Worm (Caenorhabditis elegans) whole organism, L3 larva: Measurements from ENCODE around the gene T26A5.2.

Experiments used
- R02D3.7 ChIP-seq: fragments of 150-350 bp; optimal IDR thresholded peaks from 2 replicates; lab custom pipeline; 2014; ENCODE audit warnings: missing biosample characterization, missing genetic modification characterization
- ZK546.5 ChIP-seq: sonication (generic microtip); optimal IDR thresholded peaks from 2 replicates; lab custom pipeline; 2017; ENCODE audit warnings: missing biosample characterization, missing genetic modification characterization
- ama-1 ChIP-seq: fragments of 150-350 bp; optimal IDR thresholded peaks from 2 replicates; lab custom pipeline; 2018
- ceh-16 ChIP-seq: sonication (generic microtip); optimal IDR thresholded peaks from 2 replicates; lab custom pipeline; 2017; ENCODE audit warnings: missing biosample characterization, missing genetic modification characterization
- ceh-28 ChIP-seq: fragments of 150-350 bp; optimal IDR thresholded peaks from 2 replicates; lab custom pipeline; 2014; ENCODE audit warnings: missing biosample characterization, missing genetic modification reagents, missing genetic modification characterization
- ceh-82 ChIP-seq: fragments of 150-350 bp; optimal IDR thresholded peaks from 2 replicates; lab custom pipeline; 2014; ENCODE audit warnings: missing biosample characterization, missing genetic modification characterization
- ceh-9 ChIP-seq: sonication (generic microtip); optimal IDR thresholded peaks from 2 replicates; lab custom pipeline; 2018; ENCODE audit warnings: missing biosample characterization, missing genetic modification characterization
- daf-12 ChIP-seq: fragments of 150-350 bp; optimal IDR thresholded peaks from 2 replicates; lab custom pipeline; 2014; ENCODE audit warnings: missing biosample characterization, missing genetic modification reagents, missing genetic modification characterization
- egl-27 ChIP-seq: sonication (generic microtip); optimal IDR thresholded peaks from 4 replicates; lab custom pipeline; 2017; ENCODE audit warnings: missing biosample characterization, missing genetic modification reagents, missing genetic modification characterization
- egl-5 ChIP-seq: fragments of 150-350 bp; optimal IDR thresholded peaks from 2 replicates; lab custom pipeline; 2017; ENCODE audit warnings: missing biosample characterization, missing genetic modification reagents, missing genetic modification characterization, inconsistent platforms
- elt-1 ChIP-seq: fragments of 150-350 bp; optimal IDR thresholded peaks from 2 replicates; lab custom pipeline; 2014; ENCODE audit warnings: missing biosample characterization, missing genetic modification characterization
- elt-2 ChIP-seq: sonication (generic microtip); optimal IDR thresholded peaks from 2 replicates; lab custom pipeline; 2016; ENCODE audit warnings: missing genetic modification reagents, mild to moderate bottlenecking, missing genetic modification characterization, missing compliant biosample characterization
- elt-3 ChIP-seq, 3 experiments: fragments of 150-350 bp in 1 of 3; sonication (generic microtip) in 2 of 3; optimal IDR thresholded peaks; 2 replicates in 2 of 3; 4 replicates in 1 of 3; lab custom pipeline; 2014 to 2017; ENCODE audit warnings: missing biosample characterization in 3 of 3, missing genetic modification characterization in 3 of 3
- eor-1 ChIP-seq, 2 experiments: fragments of 150-350 bp; optimal IDR thresholded peaks; 2 replicates each; lab custom pipeline; 2014 to 2018; ENCODE audit warnings: missing biosample characterization in 2 of 2, missing genetic modification characterization in 2 of 2
- fkh-10 ChIP-seq: sonication (generic microtip); optimal IDR thresholded peaks from 2 replicates; lab custom pipeline; 2017; ENCODE audit warnings: missing biosample characterization, missing genetic modification reagents, missing genetic modification characterization
- fkh-2 ChIP-seq: fragments of 150-350 bp; optimal IDR thresholded peaks from 2 replicates; lab custom pipeline; 2014; ENCODE audit warnings: missing biosample characterization, missing genetic modification reagents, missing genetic modification characterization
- hmg-11 ChIP-seq: sonication (generic microtip); optimal IDR thresholded peaks from 2 replicates; lab custom pipeline; 2016; ENCODE audit warnings: missing genetic modification characterization, missing compliant biosample characterization
- jun-1 ChIP-seq: fragments of 150-350 bp; optimal IDR thresholded peaks from 2 replicates; lab custom pipeline; 2014; ENCODE audit warnings: missing biosample characterization, missing genetic modification reagents, missing genetic modification characterization
- lin-39 ChIP-seq: fragments of 150-350 bp; optimal IDR thresholded peaks from 2 replicates; lab custom pipeline; 2018; ENCODE audit warnings: missing biosample characterization, missing genetic modification reagents, missing genetic modification characterization
- lsy-12 ChIP-seq: sonication (generic microtip); optimal IDR thresholded peaks from 2 replicates; lab custom pipeline; 2016; ENCODE audit warnings: mild to moderate bottlenecking, missing genetic modification characterization, missing compliant biosample characterization
- mml-1 ChIP-seq: fragments of 150-350 bp; sonication (generic microtip); optimal IDR thresholded peaks from 3 replicates; lab custom pipeline; 2014; ENCODE audit warnings: missing biosample characterization, missing genetic modification characterization
- nfya-1 ChIP-seq: sonication (generic microtip); optimal IDR thresholded peaks from 2 replicates; lab custom pipeline; 2017; ENCODE audit warnings: missing genetic modification characterization, mild to moderate bottlenecking, missing compliant biosample characterization, antibody characterized with exemption, moderate library complexity; ENCODE audit not compliant: insufficient read depth
- nhr-11 ChIP-seq: fragments of 150-350 bp; optimal IDR thresholded peaks from 2 replicates; lab custom pipeline; 2014; ENCODE audit warnings: missing biosample characterization, missing genetic modification characterization
- nhr-12 ChIP-seq: fragments of 150-350 bp; optimal IDR thresholded peaks from 2 replicates; lab custom pipeline; 2014; ENCODE audit warnings: missing biosample characterization, missing genetic modification characterization
- nhr-23 ChIP-seq: fragments of 150-350 bp; optimal IDR thresholded peaks from 2 replicates; lab custom pipeline; 2014; ENCODE audit warnings: missing biosample characterization, missing genetic modification reagents, missing genetic modification characterization
- nhr-237 ChIP-seq: fragments of 150-350 bp; optimal IDR thresholded peaks from 2 replicates; lab custom pipeline; 2014; ENCODE audit warnings: missing biosample characterization, missing genetic modification characterization
- nhr-25 ChIP-seq: sonication (generic microtip); optimal IDR thresholded peaks from 2 replicates; lab custom pipeline; 2017; ENCODE audit warnings: missing biosample characterization, missing genetic modification characterization
- nhr-28 ChIP-seq: fragments of 150-350 bp; optimal IDR thresholded peaks from 2 replicates; lab custom pipeline; 2014; ENCODE audit warnings: missing biosample characterization, missing genetic modification characterization
- nhr-43 ChIP-seq: sonication (generic microtip); optimal IDR thresholded peaks from 2 replicates; lab custom pipeline; 2016; ENCODE audit warnings: mild to moderate bottlenecking, missing genetic modification characterization, missing compliant biosample characterization; ENCODE audit not compliant: poor library complexity, severe bottlenecking
- nhr-67 ChIP-seq: fragments of 150-350 bp; optimal IDR thresholded peaks from 2 replicates; lab custom pipeline; 2014; ENCODE audit warnings: missing biosample characterization, missing genetic modification characterization
- nhr-76 ChIP-seq: fragments of 150-350 bp; sonication (generic microtip); optimal IDR thresholded peaks from 5 replicates; lab custom pipeline; 2014; ENCODE audit warnings: missing biosample characterization, missing genetic modification characterization
- nhr-77 ChIP-seq: fragments of 150-350 bp; optimal IDR thresholded peaks from 2 replicates; lab custom pipeline; 2014; ENCODE audit warnings: missing biosample characterization, missing genetic modification characterization
- pha-4 ChIP-seq: fragments of 150-350 bp; optimal IDR thresholded peaks from 2 replicates; lab custom pipeline; 2014; ENCODE audit warnings: missing biosample characterization, missing genetic modification reagents, missing genetic modification characterization
- pqm-1 ChIP-seq: fragments of 150-350 bp; optimal IDR thresholded peaks from 2 replicates; lab custom pipeline; 2017; ENCODE audit warnings: missing biosample characterization, missing genetic modification characterization, inconsistent platforms
- sea-2 ChIP-seq: fragments of 150-350 bp; sonication (generic microtip); optimal IDR thresholded peaks from 4 replicates; lab custom pipeline; 2014; ENCODE audit warnings: missing biosample characterization, missing genetic modification reagents, missing genetic modification characterization
- skn-1 ChIP-seq: fragments of 150-350 bp; optimal IDR thresholded peaks from 2 replicates; lab custom pipeline; 2014; ENCODE audit warnings: missing biosample characterization, missing genetic modification characterization
- snpc-4 ChIP-seq: fragments of 150-350 bp; optimal IDR thresholded peaks from 2 replicates; lab custom pipeline; 2014; ENCODE audit warnings: missing biosample characterization, missing genetic modification characterization
- tbx-2 ChIP-seq: sonication (generic microtip); optimal IDR thresholded peaks from 2 replicates; lab custom pipeline; 2016; ENCODE audit warnings: mild to moderate bottlenecking, missing genetic modification characterization, missing compliant biosample characterization
- unc-39 ChIP-seq: sonication (generic microtip); optimal IDR thresholded peaks from 4 replicates; lab custom pipeline; 2017; ENCODE audit warnings: missing biosample characterization, missing genetic modification characterization
- zag-1 ChIP-seq: fragments of 150-350 bp; optimal IDR thresholded peaks from 2 replicates; lab custom pipeline; 2014; ENCODE audit warnings: missing biosample characterization, missing genetic modification characterization
- ztf-11 ChIP-seq: fragments of 150-350 bp; optimal IDR thresholded peaks from 2 replicates; lab custom pipeline; 2014; ENCODE audit warnings: missing biosample characterization, missing genetic modification characterization

T26A5.2 gene

ce11 chrIII:6449854-6450253 lies 17.3 kb upstream of the T26A5.2 start:
- TF ChIP-seq nhr-67 (tag; lab: Kevin White, UChicago), result no peak
- no peak for TF ChIP-seq tbx-2 (tag; lab: Kevin White, UChicago)
- no peak for TF ChIP-seq nhr-12 (tag; lab: Kevin White, UChicago)
- no peak for TF ChIP-seq ama-1 (lab: Kevin White, UChicago)
- TF ChIP-seq fkh-2 (tag; lab: Kevin White, UChicago), result no peak

- no peak for TF ChIP-seq elt-2 (tag; lab: Kevin White, UChicago)
- no peak for TF ChIP-seq nhr-23 (tag; lab: Kevin White, UChicago)
- no peak for TF ChIP-seq nhr-11
- TF ChIP-seq ZK546.5, result no peak
- no peak for TF ChIP-seq ceh-82
- no peak for TF ChIP-seq nfya-1 (tag; lab: Kevin White, UChicago)
- TF ChIP-seq nhr-25 (tag; lab: Kevin White, UChicago), result no peak
- TF ChIP-seq elt-3 (tag; optimal IDR thresholded peaks at IDR 0.05; lab: Kevin White, UChicago), result no peak
- no peak for TF ChIP-seq ceh-28
- TF ChIP-seq zag-1, result no peak
- no peak for TF ChIP-seq nhr-67 (tag; lab: Kevin White, UChicago)
- no peak for TF ChIP-seq daf-12 (tag; lab: Kevin White, UChicago)
- TF ChIP-seq nhr-77, result no peak
- no peak for TF ChIP-seq jun-1 (tag; lab: Kevin White, UChicago)
- no peak for TF ChIP-seq sea-2 (GFP tag; lab: Kevin White, UChicago)
- no peak for TF ChIP-seq ceh-16 (tag; lab: Kevin White, UChicago)
- TF ChIP-seq nhr-237, result no peak
- no peak for TF ChIP-seq fkh-2 (tag; lab: Kevin White, UChicago)
- TF ChIP-seq nhr-12 (tag; lab: Kevin White, UChicago), result no peak
These were observed 16.5 kb upstream of the T26A5.2 start, which contains the start of gene T26A5.6 for ce11 chrIII:6450596-6450995. Gene T26A5.6, minus strand, starts transcription at chrIII:6450696.

- TF ChIP-seq egl-5 (tag; lab: Kevin White, UChicago), result no peak
- no peak for TF ChIP-seq nhr-12 (tag; lab: Kevin White, UChicago)
- no peak for TF ChIP-seq elt-1 (tag; lab: Kevin White, UChicago)
These were observed 14.8 kb upstream of the T26A5.2 start, which contains the start of gene set-1 for ce11 chrIII:6452278-6452677. Gene set-1, minus strand, starts transcription at chrIII:6452378.

ce11 chrIII:6452683-6453082 lies 14.4 kb upstream of the T26A5.2 start:
- peak; percentile 8 for TF ChIP-seq ama-1 (lab: Kevin White, UChicago)
- TF ChIP-seq nhr-43, result no peak
- TF ChIP-seq ztf-11 (tag; lab: Kevin White, UChicago), result no peak
- TF ChIP-seq nhr-76, result no peak
- peak; percentile 37 for TF ChIP-seq pha-4 (tag; lab: Kevin White, UChicago)
- TF ChIP-seq lsy-12, result no peak
- no peak for TF ChIP-seq nhr-23 (tag; lab: Kevin White, UChicago)
- TF ChIP-seq nfya-1 (tag; lab: Kevin White, UChicago), result peak; percentile 39

ce11 chrIII:6453665-6454064 lies 13.4 kb upstream of the T26A5.2 start:
- TF ChIP-seq nhr-76 (no peak), zag-1 (no peak), mml-1 (no peak), skn-1 (tag; lab: Kevin White, UChicago) (no peak), fkh-10 (GFP tag; lab: Kevin White, UChicago) (no peak), eor-1 (tag; optimal IDR thresholded peaks at IDR 0.05; lab: Kevin White, UChicago) (no peak), unc-39 (tag; lab: Kevin White, UChicago) (no peak), nhr-23 (tag; lab: Kevin White, UChicago) (peak; percentile 90), R02D3.7 (tag; lab: Kevin White, UChicago) (peak; percentile 64), ztf-11 (tag; lab: Kevin White, UChicago) (no peak), ceh-9 (tag; lab: Kevin White, UChicago) (no peak), ceh-82 (peak; percentile 0), fkh-2 (tag; lab: Kevin White, UChicago) (no peak), nhr-11 (peak; percentile 29), snpc-4 (tag; lab: Kevin White, UChicago) (peak; percentile 88), daf-12 (tag; lab: Kevin White, UChicago) (no peak), ama-1 (lab: Kevin White, UChicago) (peak; percentile 32), nhr-77 (no peak), elt-3 (tag; optimal IDR thresholded peaks at IDR 0.05; lab: Kevin White, UChicago) (no peak), jun-1 (tag; lab: Kevin White, UChicago) (peak; percentile 63), nhr-12 (tag; lab: Kevin White, UChicago) (no peak), nfya-1 (tag; lab: Kevin White, UChicago) (peak; percentile 81), hmg-11 (tag; lab: Kevin White, UChicago) (peak; percentile 94), nhr-28 (tag; lab: Kevin White, UChicago) (no peak), tbx-2 (tag; lab: Kevin White, UChicago) (peak; percentile 20), egl-27 (tag; lab: Kevin White, UChicago) (peak; percentile 60), ceh-16 (tag; lab: Kevin White, UChicago) (no peak), lsy-12 (peak; percentile 69), nhr-237 (no peak), sea-2 (GFP tag; lab: Kevin White, UChicago) (no peak), egl-5 (tag; lab: Kevin White, UChicago) (peak; percentile 8), pqm-1 (peak; percentile 82), elt-1 (tag; lab: Kevin White, UChicago) (no peak), ceh-28 (peak; percentile 27), nhr-67 (tag; lab: Kevin White, UChicago) (no peak), lin-39 (tag; lab: Kevin White, UChicago) (peak; percentile 58)
